Worm (Caenorhabditis elegans) whole organism, dauer: ENCODE results near the gene col-139.

ENCODE experiments used
- unc-62 ChIP-seq: sonication (generic microtip); optimal IDR thresholded peaks from 2 replicates; lab custom pipeline; 2017; ENCODE audit warnings: missing biosample characterization, missing genetic modification reagents, missing genetic modification characterization

col-139 gene

ce11 chrV:4674506-4674905, 20.7 kb upstream of the col-139 start, which contains the start of gene K03B4.8:
Gene K03B4.8 (minus strand): TSS chrV:4674606.
- no peak for TF ChIP-seq unc-62

DNA sequence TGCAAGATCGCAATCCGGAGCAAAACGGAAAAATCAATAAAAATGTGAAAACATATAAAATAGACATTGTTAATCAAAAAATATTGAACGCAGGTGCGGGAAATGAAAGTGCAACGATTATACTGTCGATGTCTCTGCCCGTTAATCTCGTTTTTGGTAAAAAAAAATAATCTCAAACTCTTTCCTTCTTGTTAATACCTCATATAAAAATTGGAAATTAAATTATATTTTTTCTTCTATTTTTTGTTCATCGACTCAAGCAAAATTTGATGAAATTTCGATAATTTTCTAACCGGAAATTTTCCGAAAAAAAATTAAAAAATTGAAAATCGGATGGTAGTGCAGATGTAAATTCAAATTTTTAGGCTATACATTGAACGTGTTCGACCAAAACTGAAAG, 18.7 kb upstream of the col-139 start, which contains the start of gene K03B4.9:
Gene K03B4.9 (minus strand): TSS at position 101 of the 400 bp plus-strand sequence.
- TF ChIP-seq unc-62: no peak

ce11 chrV:4668636-4669035, 14.9 kb upstream of the col-139 start, which contains the start of gene srx-77:
Gene srx-77 (minus strand): TSS chrV:4668736.
- no peak for TF ChIP-seq unc-62

DNA sequence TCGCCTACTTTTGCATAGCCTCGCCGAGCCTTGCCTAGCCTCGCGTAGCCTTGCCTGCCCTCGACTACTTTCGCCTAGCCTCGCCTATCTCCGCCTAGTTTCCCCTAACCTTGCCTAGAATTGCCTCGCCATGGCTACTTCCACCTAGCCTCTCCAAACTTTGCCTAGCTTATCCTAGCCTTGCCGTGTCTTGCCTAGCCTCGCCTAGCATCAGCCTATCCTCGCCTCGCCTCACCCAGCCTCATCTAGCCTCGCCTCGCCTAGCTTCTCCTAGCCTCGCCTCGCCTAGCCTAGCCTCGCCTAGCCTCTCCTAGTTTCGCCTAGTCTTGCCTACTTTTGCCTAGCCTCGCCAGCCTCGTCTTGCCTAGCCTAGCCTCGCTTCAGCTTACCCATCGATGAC, 13.3 kb upstream of the col-139 start:
- no peak for TF ChIP-seq unc-62

ce11 chrV:4665651-4666050, 11.9 kb upstream of the col-139 start, which contains the start of gene srx-73:
Gene srx-73 (minus strand): TSS chrV:4665751.
- TF ChIP-seq unc-62: no peak

- no peak for TF ChIP-seq unc-62
These were observed 8.6 kb upstream of the col-139 start, which contains the start of gene srx-74 for ce11 chrV:4662400-4662799. Gene srx-74 (minus strand): TSS chrV:4662500.

DNA sequence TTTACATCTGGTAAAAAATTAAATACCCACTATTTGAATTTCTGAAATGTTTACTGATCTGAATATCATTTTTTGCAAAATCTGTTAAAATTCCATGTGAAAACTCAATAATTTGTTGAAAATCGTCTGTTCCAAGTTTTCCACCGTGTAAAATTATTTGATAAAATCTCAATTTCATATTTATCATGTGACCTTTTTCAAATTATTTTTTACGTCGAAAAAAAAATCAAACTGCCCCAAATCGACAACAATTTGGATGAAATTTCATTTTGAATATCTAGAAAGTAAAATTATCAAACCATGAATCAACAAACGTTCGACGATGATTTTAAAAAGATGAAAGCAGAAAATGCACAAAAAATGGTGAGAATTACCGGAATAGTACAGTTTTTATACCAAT, 1.4 kb upstream of the col-139 start, which contains the start of gene F41F3.9:
Gene F41F3.9 (plus strand): TSS at position 301 of the 400 bp plus-strand sequence.
- no peak for TF ChIP-seq unc-62

DNA sequence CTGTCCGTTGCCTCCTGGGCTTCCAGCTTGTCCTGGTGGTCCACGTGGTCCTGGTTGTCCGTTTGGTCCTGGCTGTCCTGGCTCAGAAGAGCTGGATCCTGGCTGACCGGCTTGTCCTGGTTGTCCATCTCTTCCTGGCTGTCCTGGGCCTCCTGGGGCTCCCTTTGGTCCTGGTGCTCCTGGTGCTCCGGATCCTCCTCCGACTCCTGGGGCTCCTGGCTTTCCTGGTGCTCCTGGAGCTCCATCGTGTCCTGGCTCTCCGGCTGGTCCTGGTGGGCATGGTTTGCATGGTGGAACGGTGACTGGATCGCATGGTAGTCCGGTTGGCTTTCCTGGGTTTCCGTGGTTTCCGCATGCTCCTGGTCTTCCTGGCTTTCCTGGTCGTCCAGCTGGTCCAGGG, 678 bp downstream of the col-139 start:
- TF ChIP-seq unc-62: no peak

ce11 chrV:4651480-4651879, 2.3 kb downstream of the col-139 start:
- TF ChIP-seq unc-62: no peak

- no peak for TF ChIP-seq unc-62
These were observed 4.0 kb downstream of the col-139 start for ce11 chrV:4649649-4650384.

- no peak for TF ChIP-seq unc-62
These were observed 5.2 kb downstream of the col-139 start, which contains the start of gene F41F3.8 for ce11 chrV:4648527-4648926. Gene F41F3.8 (plus strand): TSS chrV:4648827.

DNA sequence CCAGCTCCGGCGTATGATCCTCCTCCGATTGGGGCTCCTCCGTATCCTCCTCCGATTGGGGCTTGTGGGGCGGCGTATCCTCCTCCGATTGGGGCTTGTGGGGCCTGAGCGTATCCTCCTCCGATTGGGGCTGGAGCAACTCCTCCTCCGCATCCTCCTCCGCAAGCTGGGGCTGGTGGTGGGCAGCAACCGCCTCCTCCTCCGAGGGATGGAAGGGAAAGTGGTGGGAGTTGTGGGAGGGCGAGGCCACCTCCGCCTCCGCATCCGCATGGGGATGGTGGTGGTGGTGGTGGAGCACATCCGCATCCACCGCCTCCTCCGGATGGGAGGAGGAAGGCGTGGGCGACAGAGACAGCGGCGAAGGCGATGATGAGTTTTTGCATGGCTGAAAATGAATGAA, 5.9 kb downstream of the col-139 start, which contains the start of gene F41F3.3:
Gene F41F3.3 (minus strand): TSS at position 383 of the 400 bp plus-strand sequence.
- no peak for TF ChIP-seq unc-62

DNA sequence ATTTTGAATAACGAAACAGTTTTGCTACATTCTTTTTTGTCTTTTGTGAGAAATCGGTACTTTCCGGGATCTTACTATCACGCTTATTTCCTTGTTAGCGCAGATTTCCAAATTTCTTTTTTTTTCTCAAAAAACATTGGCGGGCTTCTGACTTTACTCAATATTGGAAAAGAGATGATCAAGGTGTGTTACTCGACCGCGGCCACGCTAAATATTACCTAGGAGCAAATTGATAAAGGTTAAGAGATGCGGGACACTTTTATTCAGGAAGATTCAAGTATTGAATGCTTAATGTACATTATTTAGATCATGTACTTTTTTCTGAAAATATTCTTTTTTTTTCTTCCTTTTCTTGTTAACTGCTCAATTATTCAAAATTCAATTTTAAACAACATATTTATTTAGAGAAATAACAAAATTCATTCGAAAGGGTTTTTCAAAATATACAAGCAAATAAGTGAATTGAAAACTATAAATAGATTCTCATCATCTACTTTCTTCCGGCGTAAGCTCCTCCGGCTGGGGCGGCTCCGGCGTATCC, 6.4 kb downstream of the col-139 start:
- TF ChIP-seq unc-62: no peak

ce11 chrV:4642691-4643090, 11.1 kb downstream of the col-139 start, which contains the start of gene soc-1:
Gene soc-1 (plus strand): TSS chrV:4642952.
- no peak for TF ChIP-seq unc-62

ce11 chrV:4640501-4641150, 13.1 kb downstream of the col-139 start:
- no peak for TF ChIP-seq unc-62

DNA sequence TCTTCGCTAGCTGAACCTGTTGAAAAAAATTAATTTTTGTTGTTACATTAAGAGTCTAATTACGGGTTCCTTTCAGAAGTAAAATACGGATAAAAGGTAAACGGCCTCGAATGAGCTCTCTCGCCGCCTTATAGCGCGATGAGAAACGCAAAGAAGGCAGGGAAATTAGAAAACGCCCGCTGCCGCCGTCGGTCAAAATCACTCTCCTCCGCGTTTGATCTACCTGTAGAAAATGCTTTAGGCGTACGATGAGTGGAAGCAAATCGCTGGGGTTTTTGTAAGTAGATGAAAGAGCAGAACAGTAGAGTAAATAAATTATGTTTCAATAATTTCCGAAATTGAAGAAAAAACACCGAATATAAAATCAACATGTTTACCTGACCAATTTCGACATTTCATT, 16.6 kb downstream of the col-139 start:
- no peak for TF ChIP-seq unc-62

ce11 chrV:4630267-4630666, 23.5 kb downstream of the col-139 start:
- no peak for TF ChIP-seq unc-62
